Worm (Caenorhabditis elegans): ENCODE measurements around the gene hrg-6.
A peak's percentile ranks its signal among the peaks of the same experiment; 100 is the strongest.

The hrg-6 gene

DNA sequence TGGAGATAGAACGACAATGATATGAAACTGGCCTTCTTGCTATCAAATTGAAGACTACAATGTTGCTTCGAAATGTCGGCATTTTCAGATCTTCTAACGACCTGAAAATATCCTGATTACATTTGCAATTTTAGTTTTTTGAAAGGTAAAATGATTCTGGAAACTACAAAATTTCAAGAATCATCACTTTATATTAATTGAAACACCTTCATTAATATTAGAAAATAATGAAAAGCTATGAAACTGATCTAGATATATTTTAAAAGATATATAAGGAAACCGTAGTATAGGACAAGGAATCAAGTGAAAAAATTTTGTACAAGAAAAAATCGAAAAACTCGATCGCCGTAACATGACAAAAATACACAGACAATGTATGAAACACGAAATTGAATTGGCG is 20.5 kb upstream of the hrg-6 start, which contains the start of gene ndx-9:
TSS of gene ndx-9 (minus strand) at position 101 of the 400 bp plus-strand sequence.
- no peak for TF ChIP-seq ZK546.5 (tag; optimal IDR thresholded peaks at IDR 0.05)
- no peak for TF ChIP-seq jun-1 (tag; optimal IDR thresholded peaks at IDR 0.05)
- no peak for TF ChIP-seq nhr-12 (tag; optimal IDR thresholded peaks at IDR 0.05)
- TF ChIP-seq pqm-1 (tag; optimal IDR thresholded peaks at IDR 0.05), result no peak
- TF ChIP-seq nfya-1 (tag; optimal IDR thresholded peaks at IDR 0.05; ENCODE audit: insufficient read depth), result no peak
- TF ChIP-seq mml-1 (tag; optimal IDR thresholded peaks at IDR 0.05), result no peak
- no peak for TF ChIP-seq daf-12 (tag; optimal IDR thresholded peaks at IDR 0.05)

DNA sequence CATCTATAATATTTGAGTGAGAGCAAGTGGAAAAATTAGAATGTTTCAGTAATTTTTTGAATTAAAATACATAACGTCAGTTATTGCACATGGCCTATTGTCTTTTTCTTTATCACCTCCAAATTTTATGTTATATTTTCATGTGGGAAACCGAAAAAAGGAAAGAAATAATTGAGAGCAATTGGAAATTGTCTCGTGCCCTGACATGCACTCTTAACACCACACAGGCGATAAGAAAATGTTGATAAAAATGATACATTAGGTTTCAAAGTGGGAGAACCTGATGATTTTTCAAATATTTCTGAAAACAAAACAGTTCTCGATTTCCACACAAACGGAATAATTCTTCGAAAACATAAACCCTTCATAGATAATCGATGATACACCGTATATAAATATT is 16.5 kb upstream of the hrg-6 start, which contains the start of gene F13H10.3:
TSS of gene F13H10.3 (minus strand) at position 73 of the 400 bp plus-strand sequence.
- TF ChIP-seq skn-1 (tag; optimal IDR thresholded peaks at IDR 0.05) (no peak), elt-2 (tag; optimal IDR thresholded peaks at IDR 0.05) (peak; percentile 86), unc-39 (tag; optimal IDR thresholded peaks at IDR 0.05) (no peak), nhr-77 (tag; optimal IDR thresholded peaks at IDR 0.05) (no peak), lsy-12 (tag; optimal IDR thresholded peaks at IDR 0.05) (no peak), eor-1 (tag; optimal IDR thresholded peaks at IDR 0.05) (no peak), unc-62 (GFP tag; optimal IDR thresholded peaks at IDR 0.05) (no peak), lin-39 (tag; optimal IDR thresholded peaks at IDR 0.05) (no peak), fkh-2 (tag; optimal IDR thresholded peaks at IDR 0.05) (no peak), pqm-1 (tag; optimal IDR thresholded peaks at IDR 0.05) (peak; percentile 66), nhr-12 (tag; optimal IDR thresholded peaks at IDR 0.05) (no peak), hmg-11 (tag; optimal IDR thresholded peaks at IDR 0.05) (no peak), nhr-25 (tag; optimal IDR thresholded peaks at IDR 0.05) (no peak)

DNA sequence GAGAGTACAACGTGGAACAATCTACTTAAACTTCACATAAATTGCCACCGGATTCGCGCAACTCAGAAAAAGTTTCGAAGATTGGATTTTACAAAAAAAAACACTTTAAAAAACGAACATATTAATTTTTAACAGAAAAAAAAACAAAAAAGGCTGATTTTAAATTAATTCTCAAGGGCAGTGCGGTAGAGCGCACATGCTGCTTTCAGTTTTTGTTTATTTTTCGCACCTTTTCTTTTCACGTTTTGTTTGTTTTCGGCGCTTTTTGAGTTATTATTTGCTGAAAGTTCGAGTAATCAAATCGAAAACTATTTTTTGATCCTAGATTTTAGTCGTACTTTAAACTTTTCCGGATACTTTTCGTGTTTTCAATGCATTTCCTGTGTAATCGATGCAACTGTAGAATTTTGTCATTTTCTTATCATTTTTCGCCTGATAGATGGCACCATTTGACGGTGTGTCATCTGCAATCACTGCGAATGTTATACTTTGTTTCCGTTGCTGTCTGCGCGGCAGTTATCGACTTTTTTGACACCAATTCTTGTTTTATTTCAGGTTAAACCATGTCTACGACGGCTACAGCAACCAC is 12.3 kb upstream of the hrg-6 start, which contains the start of gene F13H10.8:
TSS of gene F13H10.8 (plus strand) at position 556 of the 589 bp plus-strand sequence.
- TF ChIP-seq nhr-11 (tag; optimal IDR thresholded peaks at IDR 0.05) (no peak), unc-39 (tag; optimal IDR thresholded peaks at IDR 0.05) (no peak), pha-4 (tag; optimal IDR thresholded peaks at IDR 0.05) (peak; percentile 93), egl-27 (tag; optimal IDR thresholded peaks at IDR 0.05) (no peak), nhr-25 (tag; optimal IDR thresholded peaks at IDR 0.05) (peak; percentile 21), pqm-1 (tag; optimal IDR thresholded peaks at IDR 0.05) (peak; percentile 3), hmg-11 (tag; optimal IDR thresholded peaks at IDR 0.05) (peak; percentile 58), nfya-1 (tag; optimal IDR thresholded peaks at IDR 0.05; ENCODE audit: insufficient read depth) (peak; percentile 31), lin-15B (tag; optimal IDR thresholded peaks at IDR 0.05) (peak; percentile 25), unc-62 (GFP tag; optimal IDR thresholded peaks at IDR 0.05) (no peak), elt-2 (tag; optimal IDR thresholded peaks at IDR 0.05) (peak; percentile 76), zag-1 (tag; optimal IDR thresholded peaks at IDR 0.05) (no peak), mml-1 (tag; optimal IDR thresholded peaks at IDR 0.05) (no peak), nhr-12 (tag; optimal IDR thresholded peaks at IDR 0.05) (no peak), snpc-4 (tag; optimal IDR thresholded peaks at IDR 0.05) (peak; percentile 28)

DNA sequence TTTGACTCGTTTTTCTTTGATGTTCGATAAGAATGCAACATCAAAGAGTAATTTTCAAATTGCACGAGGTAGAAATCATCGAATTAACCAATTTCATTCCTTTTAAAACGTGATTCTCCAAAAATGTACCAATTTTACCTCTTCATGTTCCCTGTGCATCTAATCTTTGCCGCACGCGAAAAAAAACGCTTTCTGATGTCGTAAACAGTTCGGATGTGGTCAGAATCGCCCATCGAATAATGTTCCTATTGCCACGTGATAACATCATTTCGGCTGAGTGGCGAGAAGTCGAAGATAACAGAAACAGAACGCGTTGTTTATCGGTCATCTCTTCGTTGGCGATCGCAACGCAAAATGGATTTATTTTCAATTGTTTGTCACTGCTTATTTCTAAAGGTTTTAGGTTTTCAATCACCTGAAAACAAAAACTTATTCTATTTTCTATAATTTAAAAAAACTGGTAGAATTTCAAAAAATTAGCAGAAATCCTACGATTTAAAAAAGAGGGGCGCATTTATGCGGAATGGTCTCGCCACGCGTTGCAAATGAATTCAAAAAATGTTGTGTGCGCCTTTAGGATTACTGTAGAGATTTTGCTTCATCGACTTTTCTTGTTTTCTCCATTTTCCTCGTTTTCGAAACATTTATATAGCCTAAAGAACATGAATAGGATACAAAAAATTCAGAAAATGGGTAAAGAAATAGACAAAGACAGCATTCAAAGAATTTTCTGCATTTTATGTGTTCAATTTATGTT is 10.7 kb upstream of the hrg-6 start, which contains the start of gene mogs-1:
TSS of gene mogs-1 (minus strand) at position 417 of the 757 bp plus-strand sequence.
- no peak for TF ChIP-seq ama-1 (optimal IDR thresholded peaks at IDR 0.05)
- no peak for TF ChIP-seq nfya-1 (tag; optimal IDR thresholded peaks at IDR 0.05; ENCODE audit: insufficient read depth)
- TF ChIP-seq nhr-67 (tag; optimal IDR thresholded peaks at IDR 0.05), result no peak
- no peak for TF ChIP-seq nhr-237 (tag; optimal IDR thresholded peaks at IDR 0.05)
- TF ChIP-seq ceh-9 (tag; optimal IDR thresholded peaks at IDR 0.05), result no peak
- no peak for TF ChIP-seq ceh-82 (tag; optimal IDR thresholded peaks at IDR 0.05)
- no peak for TF ChIP-seq egl-5 (tag; optimal IDR thresholded peaks at IDR 0.05)
- no peak for TF ChIP-seq mml-1 (tag; optimal IDR thresholded peaks at IDR 0.05)
- no peak for TF ChIP-seq elt-3 (tag; optimal IDR thresholded peaks at IDR 0.05)
- no peak for TF ChIP-seq skn-1 (tag; optimal IDR thresholded peaks at IDR 0.05)
- TF ChIP-seq sea-2 (GFP tag; optimal IDR thresholded peaks at IDR 0.05), result no peak
- peak; percentile 21 for TF ChIP-seq hmg-11 (tag; optimal IDR thresholded peaks at IDR 0.05)
- no peak for TF ChIP-seq R02D3.7 (tag; optimal IDR thresholded peaks at IDR 0.05)
- TF ChIP-seq nhr-11 (tag; optimal IDR thresholded peaks at IDR 0.05), result no peak
- TF ChIP-seq ztf-4 (tag; optimal IDR thresholded peaks at IDR 0.05), result no peak
- TF ChIP-seq nhr-77 (tag; optimal IDR thresholded peaks at IDR 0.05), result no peak
- TF ChIP-seq nhr-28 (tag; optimal IDR thresholded peaks at IDR 0.05), result no peak
- no peak for TF ChIP-seq fkh-2 (tag; optimal IDR thresholded peaks at IDR 0.05)
- TF ChIP-seq snpc-4 (tag; optimal IDR thresholded peaks at IDR 0.05), result no peak
- peak; percentile 17 for TF ChIP-seq jun-1 (tag; optimal IDR thresholded peaks at IDR 0.05)
- no peak for TF ChIP-seq ZK546.5 (tag; optimal IDR thresholded peaks at IDR 0.05)
- TF ChIP-seq egl-27 (tag; optimal IDR thresholded peaks at IDR 0.05), result no peak
- TF ChIP-seq pha-4 (tag; optimal IDR thresholded peaks at IDR 0.05), result no peak
- no peak for TF ChIP-seq eor-1 (tag; optimal IDR thresholded peaks at IDR 0.05)
- TF ChIP-seq ceh-28 (tag; optimal IDR thresholded peaks at IDR 0.05), result no peak
- no peak for TF ChIP-seq unc-39 (tag; optimal IDR thresholded peaks at IDR 0.05)
- TF ChIP-seq unc-62 (GFP tag; optimal IDR thresholded peaks at IDR 0.05), result no peak
- no peak for TF ChIP-seq nhr-12 (tag; optimal IDR thresholded peaks at IDR 0.05)
- no peak for TF ChIP-seq fkh-10 (GFP tag; optimal IDR thresholded peaks at IDR 0.05)
- TF ChIP-seq tbx-2 (tag; optimal IDR thresholded peaks at IDR 0.05), result no peak
- no peak for TF ChIP-seq mdl-1 (tag; optimal IDR thresholded peaks at IDR 0.05)
- no peak for TF ChIP-seq lin-39 (tag; optimal IDR thresholded peaks at IDR 0.05)
- TF ChIP-seq nhr-76 (tag; optimal IDR thresholded peaks at IDR 0.05), result no peak
- TF ChIP-seq nhr-23 (tag; optimal IDR thresholded peaks at IDR 0.05), result peak; percentile 72
- no peak for TF ChIP-seq lsy-12 (tag; optimal IDR thresholded peaks at IDR 0.05)
